Worm (Caenorhabditis elegans) whole organism, L4 larva: ENCODE measurements around the gene F41G3.21.
A peak's percentile ranks its signal among the peaks of the same experiment; 100 is the strongest.

Source experiments
- D1046.2 ChIP-seq: fragments of 200-800 bp; sonication (Bioruptor generic); IDR thresholded peaks from 2 replicates; pipeline ENCODE4 v1.3.6; 2022; ENCODE audit warnings: missing genetic modification characterization, missing compliant biosample characterization
- F37D6.2 ChIP-seq: sonication (generic microtip); optimal IDR thresholded peaks from 2 replicates; lab custom pipeline; 2016; ENCODE audit warnings: mild to moderate bottlenecking, missing genetic modification characterization, missing compliant biosample characterization
- T26A8.4 ChIP-seq: fragments of 200-800 bp; sonication (Bioruptor generic); IDR thresholded peaks from 2 replicates; pipeline ENCODE4 v1.3.6; 2022; ENCODE audit warnings: missing genetic modification characterization, missing compliant biosample characterization
- Y75B8A.6 ChIP-seq: fragments of 200-800 bp; sonication (Bioruptor generic); IDR thresholded peaks from 2 replicates; pipeline ENCODE4 v1.3.6; 2022; ENCODE audit warnings: missing genetic modification reagents, missing genetic modification characterization, missing compliant biosample characterization
- ZK337.2 ChIP-seq: fragments of 200-800 bp; sonication (Bioruptor generic); IDR thresholded peaks from 2 replicates; pipeline ENCODE4 v1.3.6; 2022; ENCODE audit warnings: missing genetic modification reagents, missing genetic modification characterization, missing compliant biosample characterization
- ZK546.5 ChIP-seq, 2 experiments: sonication (generic microtip); optimal IDR thresholded peaks; 2 replicates each; lab custom pipeline; 2017; ENCODE audit warnings: missing biosample characterization in 2 of 2, missing genetic modification characterization in 2 of 2
- aha-1 ChIP-seq: fragments of 150-350 bp; peaks from one replicate; lab custom pipeline; 2014; ENCODE audit warnings: missing biosample characterization, missing genetic modification characterization
- aly-2 ChIP-seq: sonication (generic microtip); optimal IDR thresholded peaks from 2 replicates; lab custom pipeline; 2018; ENCODE audit warnings: missing biosample characterization, missing genetic modification characterization
- arid-1 ChIP-seq: fragments of 200-800 bp; sonication (Bioruptor generic); conservative IDR thresholded peaks from 2 replicates; pipeline ENCODE4 v1.3.6; 2022; ENCODE audit warnings: missing genetic modification reagents, missing genetic modification characterization, missing compliant biosample characterization
- ceh-20 ChIP-seq: fragments of 200-800 bp; sonication (Bioruptor generic); IDR thresholded peaks from 2 replicates; pipeline ENCODE4 v1.3.6; 2022; ENCODE audit warnings: missing genetic modification reagents, missing genetic modification characterization, missing compliant biosample characterization
- ceh-82 ChIP-seq: sonication (generic microtip); optimal IDR thresholded peaks from 2 replicates; lab custom pipeline; 2017; ENCODE audit warnings: missing biosample characterization, missing genetic modification characterization
- ces-1 ChIP-seq: fragments of 150-350 bp; sonication (generic microtip); optimal IDR thresholded peaks from 4 replicates; lab custom pipeline; 2014; ENCODE audit warnings: missing biosample characterization, missing genetic modification reagents, missing genetic modification characterization
- ctbp-1 ChIP-seq: fragments of 200-800 bp; sonication (Bioruptor generic); IDR thresholded peaks from 2 replicates; pipeline ENCODE4 v1.3.6; 2022; ENCODE audit warnings: missing genetic modification reagents, missing genetic modification characterization, missing compliant biosample characterization
- dmd-6 ChIP-seq: fragments of 200-800 bp; sonication (Bioruptor generic); IDR thresholded peaks from 2 replicates; pipeline ENCODE4 v1.3.6; 2022; ENCODE audit warnings: missing genetic modification reagents, missing genetic modification characterization, missing compliant biosample characterization
- dmd-8 ChIP-seq: fragments of 200-800 bp; sonication (Bioruptor generic); IDR thresholded peaks from 2 replicates; pipeline ENCODE4 v1.3.6; 2022; ENCODE audit warnings: missing genetic modification characterization, missing compliant biosample characterization
- dmd-9 ChIP-seq: fragments of 200-800 bp; sonication (Bioruptor generic); IDR thresholded peaks from 2 replicates; pipeline ENCODE4 v1.3.6; 2022; ENCODE audit warnings: missing genetic modification reagents, missing genetic modification characterization, missing compliant biosample characterization
- dpl-1 ChIP-seq: fragments of 150-350 bp; optimal IDR thresholded peaks from 2 replicates; lab custom pipeline; 2014; ENCODE audit warnings: missing biosample characterization, missing genetic modification reagents, missing genetic modification characterization
- duxl-1 ChIP-seq: sonication (generic microtip); optimal IDR thresholded peaks from 2 replicates; lab custom pipeline; 2016; ENCODE audit warnings: mild to moderate bottlenecking, missing genetic modification characterization, moderate library complexity, missing compliant biosample characterization; ENCODE audit not compliant: poor library complexity
- dve-1 ChIP-seq: sonication (generic microtip); optimal IDR thresholded peaks from 2 replicates; lab custom pipeline; 2017; ENCODE audit warnings: antibody characterized with exemption, mild to moderate bottlenecking, missing genetic modification characterization, missing compliant biosample characterization; ENCODE audit not compliant: insufficient read depth
- egl-27 ChIP-seq: sonication (generic microtip); optimal IDR thresholded peaks from 3 replicates; lab custom pipeline; 2017; ENCODE audit warnings: missing biosample characterization, missing genetic modification reagents, missing genetic modification characterization
- gei-8 ChIP-seq: fragments of 200-800 bp; sonication (Bioruptor generic); optimal IDR thresholded peaks from 2 replicates; lab custom pipeline; 2018; ENCODE audit warnings: mild to moderate bottlenecking, missing genetic modification characterization, missing compliant biosample characterization
- hif-1 ChIP-seq, 2 experiments: sonication (generic microtip); optimal IDR thresholded peaks; 2 replicates each; lab custom pipeline; 2016 to 2017; ENCODE audit warnings: missing compliant biosample characterization in 2 of 2, missing genetic modification characterization in 2 of 2, missing genetic modification reagents in 2 of 2, missing genotype in 2 of 2, mild to moderate bottlenecking in 1 of 2
- hlh-11 ChIP-seq: fragments of 200-800 bp; sonication (Bioruptor generic); optimal IDR thresholded peaks from 2 replicates; lab custom pipeline; 2018; ENCODE audit warnings: mild to moderate bottlenecking, missing genetic modification characterization, missing compliant biosample characterization
- hlh-30 ChIP-seq: sonication (generic microtip); optimal IDR thresholded peaks from 2 replicates; lab custom pipeline; 2017; ENCODE audit warnings: antibody characterized with exemption, mild to moderate bottlenecking, missing genetic modification characterization, missing compliant biosample characterization; ENCODE audit not compliant: insufficient read depth
- hmg-1.1 ChIP-seq: fragments of 200-800 bp; sonication (Bioruptor generic); IDR thresholded peaks from 2 replicates; pipeline ENCODE4 v1.3.6; 2022; ENCODE audit warnings: missing genetic modification reagents, missing genetic modification characterization, missing compliant biosample characterization
- lin-1 ChIP-seq: fragments of 200-800 bp; sonication (Bioruptor generic); IDR thresholded peaks from 2 replicates; pipeline ENCODE4 v1.3.6; 2022; ENCODE audit warnings: missing genetic modification reagents, missing genetic modification characterization, missing compliant biosample characterization
- lin-15B ChIP-seq: fragments of 150-350 bp; sonication (generic microtip); optimal IDR thresholded peaks from 3 replicates; lab custom pipeline; 2014; ENCODE audit warnings: missing biosample characterization, missing genetic modification characterization
- lin-38 ChIP-seq: fragments of 200-800 bp; sonication (Bioruptor generic); IDR thresholded peaks from 2 replicates; pipeline ENCODE4 v1.3.6; 2022; ENCODE audit warnings: missing genetic modification reagents, missing genetic modification characterization, missing compliant biosample characterization
- lsy-2 ChIP-seq, 2 experiments: fragments of 150-350 bp in 1 of 2; sonication (generic microtip) in 1 of 2; optimal IDR thresholded peaks; 2 replicates each; lab custom pipeline; 2014 to 2017; ENCODE audit warnings: missing biosample characterization in 2 of 2, missing genetic modification characterization in 2 of 2
- madf-5 ChIP-seq, 2 experiments: fragments of 200-800 bp; sonication (Bioruptor generic); IDR thresholded peaks; 2 replicates each; pipeline ENCODE4 v1.3.6; 2022; ENCODE audit warnings: missing compliant biosample characterization in 2 of 2, missing genetic modification characterization in 2 of 2
- madf-9 ChIP-seq: fragments of 200-800 bp; sonication (Bioruptor generic); conservative IDR thresholded peaks from 2 replicates; pipeline ENCODE4 v1.3.6; 2022; ENCODE audit warnings: missing genetic modification reagents, missing genetic modification characterization, missing compliant biosample characterization
- mes-2 ChIP-seq: sonication (generic microtip); optimal IDR thresholded peaks from 2 replicates; lab custom pipeline; 2016; ENCODE audit warnings: missing genotype, mild to moderate bottlenecking, missing genetic modification characterization, missing compliant biosample characterization; ENCODE audit not compliant: poor library complexity, severe bottlenecking
- mxl-2 ChIP-seq: fragments of 200-800 bp; sonication (Bioruptor generic); conservative IDR thresholded peaks from 2 replicates; pipeline ENCODE4 v1.3.6; 2022; ENCODE audit warnings: missing genetic modification reagents, missing genetic modification characterization, missing compliant biosample characterization
- mxl-3 ChIP-seq: fragments of 200-800 bp; sonication (Bioruptor generic); optimal IDR thresholded peaks from 2 replicates; lab custom pipeline; 2018; ENCODE audit warnings: mild to moderate bottlenecking, missing genetic modification characterization, missing compliant biosample characterization
- nhr-102 ChIP-seq: sonication (generic microtip); optimal IDR thresholded peaks from 2 replicates; lab custom pipeline; 2016; ENCODE audit warnings: mild to moderate bottlenecking, missing genetic modification characterization, moderate library complexity, missing compliant biosample characterization
- nhr-11 ChIP-seq: fragments of 150-350 bp; optimal IDR thresholded peaks from 2 replicates; lab custom pipeline; 2014; ENCODE audit warnings: missing biosample characterization, missing genetic modification characterization
- nhr-25 ChIP-seq: sonication (generic microtip); optimal IDR thresholded peaks from 2 replicates; lab custom pipeline; 2017; ENCODE audit warnings: missing genetic modification characterization, mild to moderate bottlenecking, missing compliant biosample characterization, antibody characterized with exemption, moderate library complexity, borderline replicate concordance; ENCODE audit not compliant: insufficient read depth
- nhr-28 ChIP-seq: fragments of 150-350 bp; optimal IDR thresholded peaks from 2 replicates; lab custom pipeline; 2014; ENCODE audit warnings: missing biosample characterization, missing genetic modification characterization
- nhr-42 ChIP-seq: fragments of 200-800 bp; sonication (Bioruptor generic); IDR thresholded peaks from 2 replicates; pipeline ENCODE4 v1.3.6; 2022; ENCODE audit warnings: missing genetic modification characterization, missing compliant biosample characterization
- sdz-12 ChIP-seq: fragments of 200-800 bp; sonication (Bioruptor generic); optimal IDR thresholded peaks from 2 replicates; lab custom pipeline; 2018; ENCODE audit warnings: mild to moderate bottlenecking, missing genetic modification characterization, missing compliant biosample characterization
- spr-3 ChIP-seq: fragments of 200-800 bp; sonication (Bioruptor generic); optimal IDR thresholded peaks from 2 replicates; lab custom pipeline; 2018; ENCODE audit warnings: mild to moderate bottlenecking, missing genetic modification characterization, missing compliant biosample characterization
- tra-1 ChIP-seq: fragments of 200-800 bp; sonication (Bioruptor generic); IDR thresholded peaks from 2 replicates; pipeline ENCODE4 v1.3.6; 2022; ENCODE audit warnings: missing genetic modification reagents, missing genetic modification characterization, missing compliant biosample characterization
- zag-1 ChIP-seq: fragments of 150-350 bp; optimal IDR thresholded peaks from 2 replicates; lab custom pipeline; 2014; ENCODE audit warnings: missing biosample characterization, missing genetic modification characterization
- zip-11 ChIP-seq: fragments of 200-800 bp; sonication (Bioruptor generic); IDR thresholded peaks from 2 replicates; pipeline ENCODE4 v1.3.6; 2022; ENCODE audit warnings: missing genetic modification characterization, missing compliant biosample characterization

Gene F41G3.21

ce11 chrII:6788672-6789298, 36.0 kb upstream of the F41G3.21 start, which contains the start of gene T13C2.3:
Gene T13C2.3, plus strand, starts transcription at chrII:6789248.
- TF ChIP-seq tra-1 (GFP tag; lab: Robert Waterston, UW) (no peak), aha-1 (tag; lab: Kevin White, UChicago) (peak; percentile 8)
- TF ChIP-seq, all 104 proteins: peak for 1

- no peak for TF ChIP-seq lsy-2 (tag; optimal IDR thresholded peaks at IDR 0.05; lab: Kevin White, UChicago)
- no peak for TF ChIP-seq gei-8 (GFP tag; lab: Kevin White, UChicago)
- no peak for TF ChIP-seq zag-1
- TF ChIP-seq egl-27 = no peak
- no peak for TF ChIP-seq ZK546.5 (tag; optimal IDR thresholded peaks at IDR 0.05; lab: Kevin White, UChicago)
- TF ChIP-seq ZK337.2 = no peak
- no peak for TF ChIP-seq mxl-2 (GFP tag; lab: Robert Waterston, UW)
- no peak for TF ChIP-seq lin-1 (GFP tag; lab: Robert Waterston, UW)
- TF ChIP-seq nhr-28 = no peak
- TF ChIP-seq ces-1 (GFP tag; lab: Kevin White, UChicago) = no peak
- TF ChIP-seq D1046.2 (GFP tag; lab: Robert Waterston, UW) = no peak
- TF ChIP-seq Y75B8A.6 = no peak
These were observed 30.7 kb upstream of the F41G3.21 start, which contains the start of gene gldi-2 for ce11 chrII:6783377-6783829. Gene gldi-2, plus strand, starts transcription at chrII:6783427.

- 0 out of 2 replicates have a peak, but pooled peaks have one; percentile 40 for TF ChIP-seq arid-1 (GFP tag; lab: Robert Waterston, UW)
- peak; percentile 70 for TF ChIP-seq nhr-11 (tag; lab: Kevin White, UChicago)
- peak; percentile 56 for TF ChIP-seq lin-38
- no peak for TF ChIP-seq dmd-8
- TF ChIP-seq lin-15B (tag; lab: Kevin White, UChicago) = no peak
- TF ChIP-seq D1046.2 (GFP tag; lab: Robert Waterston, UW) = peak; percentile 77; the same call in 1 of the 2 replicates
- no peak for TF ChIP-seq nhr-42
- no peak for TF ChIP-seq duxl-1
- TF ChIP-seq aly-2 (tag; lab: Kevin White, UChicago) = no peak
- 0 out of 2 replicates have a peak, but pooled peaks have one; percentile 50 for TF ChIP-seq T26A8.4 (GFP tag; lab: Robert Waterston, UW)
- TF ChIP-seq zip-11 (GFP tag; lab: Robert Waterston, UW) = no peak
- TF ChIP-seq madf-5 (GFP tag; IDR thresholded peaks at IDR 0.05; lab: Robert Waterston, UW) = no peak
- no peak for TF ChIP-seq ZK546.5 (tag; optimal IDR thresholded peaks at IDR 0.05; lab: Kevin White, UChicago)
- peak; percentile 90 for TF ChIP-seq aha-1 (tag; lab: Kevin White, UChicago)
- peak; percentile 29 for TF ChIP-seq F37D6.2 (tag; lab: Kevin White, UChicago)
- no peak for TF ChIP-seq ceh-82 (tag; lab: Kevin White, UChicago)
- TF ChIP-seq tra-1 (GFP tag; lab: Robert Waterston, UW) = 0 out of 2 replicates have a peak, but pooled peaks have one; percentile 33
- TF ChIP-seq mxl-3 (GFP tag; lab: Kevin White, UChicago) = peak; percentile 75
- peak; percentile 77 for TF ChIP-seq ceh-20 (GFP tag; lab: Robert Waterston, UW)
- peak; percentile 68 for TF ChIP-seq hmg-1.1
- peak; percentile 47 for TF ChIP-seq mes-2 (tag; lab: Kevin White, UChicago)
- peak in 1 of 2 experiments; percentile 61 for TF ChIP-seq hif-1 (tag; optimal IDR thresholded peaks at IDR 0.05; lab: Kevin White, UChicago)
- no peak for TF ChIP-seq nhr-102
- TF ChIP-seq dmd-9 = no peak
- TF ChIP-seq dpl-1 (GFP tag; lab: Kevin White, UChicago) = peak; percentile 55
- TF ChIP-seq zag-1 = no peak
- peak; percentile 95 for TF ChIP-seq hlh-30
- peak; percentile 17 for TF ChIP-seq nhr-25
- TF ChIP-seq hlh-11 (tag; lab: Kevin White, UChicago) = peak; percentile 69
- no peak for TF ChIP-seq spr-3 (GFP tag; lab: Kevin White, UChicago)
- TF ChIP-seq ctbp-1 (GFP tag; lab: Robert Waterston, UW) = peak; percentile 69
- peak; percentile 27 for TF ChIP-seq dve-1 (tag; lab: Kevin White, UChicago)
- TF ChIP-seq dmd-6 (GFP tag; lab: Robert Waterston, UW) = peak; percentile 44
- 0 out of 2 replicates have a peak, but pooled peaks have one; percentile 23 for TF ChIP-seq madf-9 (GFP tag; lab: Robert Waterston, UW)
- no peak for TF ChIP-seq sdz-12 (GFP tag; lab: Kevin White, UChicago)
These were observed 30.0 kb upstream of the F41G3.21 start for ce11 chrII:6782738-6783163.
